Worm (Caenorhabditis elegans) whole organism, L4 larva: ENCODE results near the gene asp-4.
A peak's percentile ranks its signal among the peaks of the same experiment; 100 is the strongest.

Experiments
- F49E8.2 ChIP-seq: sonication (generic microtip); optimal IDR thresholded peaks from 2 replicates; lab custom pipeline; 2016; ENCODE audit warnings: missing compliant biosample characterization, mild to moderate bottlenecking, missing genetic modification characterization, borderline replicate concordance
- T20F7.1 ChIP-seq: fragments of 200-800 bp; sonication (Bioruptor generic); optimal IDR thresholded peaks from 2 replicates; lab custom pipeline; 2018; ENCODE audit warnings: mild to moderate bottlenecking, missing genetic modification characterization, missing compliant biosample characterization
- Y75B8A.6 ChIP-seq: fragments of 200-800 bp; sonication (Bioruptor generic); IDR thresholded peaks from 2 replicates; pipeline ENCODE4 v1.3.6; 2022; ENCODE audit warnings: missing genetic modification reagents, missing genetic modification characterization, missing compliant biosample characterization
- ZK546.5 ChIP-seq, 2 experiments: sonication (generic microtip); optimal IDR thresholded peaks; 2 replicates each; lab custom pipeline; 2017; ENCODE audit warnings: missing biosample characterization in 2 of 2, missing genetic modification characterization in 2 of 2
- aha-1 ChIP-seq: fragments of 150-350 bp; peaks from one replicate; lab custom pipeline; 2014; ENCODE audit warnings: missing biosample characterization, missing genetic modification characterization
- attf-4 ChIP-seq: sonication (generic microtip); optimal IDR thresholded peaks from 3 replicates; lab custom pipeline; 2017; ENCODE audit warnings: missing biosample characterization, missing genetic modification characterization
- ceh-20 ChIP-seq: fragments of 200-800 bp; sonication (Bioruptor generic); IDR thresholded peaks from 2 replicates; pipeline ENCODE4 v1.3.6; 2022; ENCODE audit warnings: missing genetic modification reagents, missing genetic modification characterization, missing compliant biosample characterization
- ceh-82 ChIP-seq: sonication (generic microtip); optimal IDR thresholded peaks from 2 replicates; lab custom pipeline; 2017; ENCODE audit warnings: missing biosample characterization, missing genetic modification characterization
- ctbp-1 ChIP-seq: fragments of 200-800 bp; sonication (Bioruptor generic); IDR thresholded peaks from 2 replicates; pipeline ENCODE4 v1.3.6; 2022; ENCODE audit warnings: missing genetic modification reagents, missing genetic modification characterization, missing compliant biosample characterization
- daf-16 ChIP-seq, 3 experiments: sonication (generic microtip); optimal IDR thresholded peaks; 2 replicates each; lab custom pipeline; 2016 to 2017; ENCODE audit warnings: missing genetic modification characterization in 3 of 3, missing genetic modification reagents in 3 of 3, mild to moderate bottlenecking in 2 of 3, missing compliant biosample characterization in 2 of 3, missing biosample characterization in 1 of 3, moderate library complexity in 1 of 3
- daf-19 ChIP-seq: fragments of 200-800 bp; sonication (Bioruptor generic); conservative IDR thresholded peaks from 2 replicates; pipeline ENCODE4 v1.3.6; 2022; ENCODE audit warnings: missing genetic modification characterization, missing compliant biosample characterization
- dpl-1 ChIP-seq: fragments of 150-350 bp; optimal IDR thresholded peaks from 2 replicates; lab custom pipeline; 2014; ENCODE audit warnings: missing biosample characterization, missing genetic modification reagents, missing genetic modification characterization
- fkh-10 ChIP-seq: fragments of 150-350 bp; optimal IDR thresholded peaks from 2 replicates; lab custom pipeline; 2014; ENCODE audit warnings: missing biosample characterization, missing genetic modification reagents, missing genetic modification characterization
- gei-8 ChIP-seq: fragments of 200-800 bp; sonication (Bioruptor generic); optimal IDR thresholded peaks from 2 replicates; lab custom pipeline; 2018; ENCODE audit warnings: mild to moderate bottlenecking, missing genetic modification characterization, missing compliant biosample characterization
- hlh-11 ChIP-seq: fragments of 200-800 bp; sonication (Bioruptor generic); optimal IDR thresholded peaks from 2 replicates; lab custom pipeline; 2018; ENCODE audit warnings: mild to moderate bottlenecking, missing genetic modification characterization, missing compliant biosample characterization
- hmg-1.1 ChIP-seq: fragments of 200-800 bp; sonication (Bioruptor generic); IDR thresholded peaks from 2 replicates; pipeline ENCODE4 v1.3.6; 2022; ENCODE audit warnings: missing genetic modification reagents, missing genetic modification characterization, missing compliant biosample characterization
- lin-39 ChIP-seq: fragments of 150-350 bp; optimal IDR thresholded peaks from 2 replicates; lab custom pipeline; 2014; ENCODE audit warnings: missing biosample characterization, missing genetic modification reagents, missing genetic modification characterization
- lir-3 ChIP-seq: sonication (generic microtip); optimal IDR thresholded peaks from 2 replicates; lab custom pipeline; 2016; ENCODE audit warnings: mild to moderate bottlenecking, missing genetic modification characterization, missing compliant biosample characterization
- lsy-2 ChIP-seq, 2 experiments: fragments of 150-350 bp in 1 of 2; sonication (generic microtip) in 1 of 2; optimal IDR thresholded peaks; 2 replicates each; lab custom pipeline; 2014 to 2017; ENCODE audit warnings: missing biosample characterization in 2 of 2, missing genetic modification characterization in 2 of 2
- mep-1 ChIP-seq: fragments of 150-350 bp; sonication (generic microtip); optimal IDR thresholded peaks from 3 replicates; lab custom pipeline; 2014; ENCODE audit warnings: missing biosample characterization, missing genetic modification characterization
- nhr-237 ChIP-seq: sonication (generic microtip); optimal IDR thresholded peaks from 2 replicates; lab custom pipeline; 2017; ENCODE audit warnings: missing biosample characterization, missing genetic modification characterization
- nhr-28 ChIP-seq: fragments of 150-350 bp; optimal IDR thresholded peaks from 2 replicates; lab custom pipeline; 2014; ENCODE audit warnings: missing biosample characterization, missing genetic modification characterization
- nhr-41 ChIP-seq: fragments of 200-800 bp; sonication (Bioruptor generic); IDR thresholded peaks from 2 replicates; pipeline ENCODE4 v1.3.6; 2022; ENCODE audit warnings: missing genetic modification reagents, missing genetic modification characterization, missing compliant biosample characterization
- rbr-2 ChIP-seq: sonication (generic microtip); optimal IDR thresholded peaks from 2 replicates; lab custom pipeline; 2016; ENCODE audit warnings: missing genotype, missing genetic modification characterization, missing compliant biosample characterization
- saeg-2 ChIP-seq: fragments of 200-800 bp; sonication (Bioruptor generic); IDR thresholded peaks from 2 replicates; pipeline ENCODE4 v1.3.6; 2022; ENCODE audit warnings: missing genetic modification reagents, missing genetic modification characterization, missing compliant biosample characterization
- set-16 ChIP-seq: fragments of 200-800 bp; sonication (Bioruptor generic); IDR thresholded peaks from 2 replicates; pipeline ENCODE4 v1.3.6; 2022; ENCODE audit warnings: missing genetic modification reagents, missing genetic modification characterization, missing compliant biosample characterization
- unc-39 ChIP-seq: sonication (generic microtip); optimal IDR thresholded peaks from 2 replicates; lab custom pipeline; 2017; ENCODE audit warnings: missing biosample characterization, missing genetic modification characterization
- unc-62 ChIP-seq, 3 experiments: fragments of 150-350 bp in 1 of 3; sonication (generic microtip); optimal IDR thresholded peaks in 2 of 3; peaks in 1 of 3; 1 replicate in 1 of 3; 2 replicates in 2 of 3; lab custom pipeline; 2014 to 2017; ENCODE audit warnings: missing biosample characterization in 3 of 3, missing genetic modification characterization in 3 of 3, missing genetic modification reagents in 3 of 3, missing genotype in 1 of 3
- vab-7 ChIP-seq: fragments of 200-800 bp; sonication (Bioruptor generic); IDR thresholded peaks from 2 replicates; pipeline ENCODE4 v1.3.6; 2022; ENCODE audit warnings: missing genetic modification reagents, missing genetic modification characterization, missing compliant biosample characterization
- zfp-3 ChIP-seq: fragments of 200-800 bp; sonication (Bioruptor generic); conservative IDR thresholded peaks from 2 replicates; pipeline ENCODE4 v1.3.6; 2022; ENCODE audit warnings: missing genetic modification reagents, missing genetic modification characterization, missing compliant biosample characterization

asp-4 gene

ce11 chrX:13210478-13210877 is 10.8 kb downstream of the asp-4 start (continued):
- no peak for TF ChIP-seq attf-4 (tag; lab: Kevin White, UChicago)
- TF ChIP-seq daf-19 = no peak
- no peak for TF ChIP-seq saeg-2 (GFP tag; lab: Robert Waterston, UW)
- TF ChIP-seq hlh-11 = peak; percentile 10
- no peak for TF ChIP-seq nhr-41 (GFP tag; lab: Robert Waterston, UW)
- TF ChIP-seq F49E8.2 (tag; lab: Kevin White, UChicago) = no peak
- no peak for TF ChIP-seq ZK546.5 (tag; optimal IDR thresholded peaks at IDR 0.05; lab: Kevin White, UChicago)
- TF ChIP-seq rbr-2 (tag; lab: Kevin White, UChicago) = peak; percentile 24
- TF ChIP-seq nhr-28 (tag; lab: Kevin White, UChicago) = no peak
- TF ChIP-seq lsy-2 (tag; optimal IDR thresholded peaks at IDR 0.05; lab: Kevin White, UChicago) = peak in 1 of 2 experiments; percentile 61
- TF ChIP-seq, all 104 proteins: peak for 11

ce11 chrX:13209026-13209425 is 12.2 kb downstream of the asp-4 start:
- TF ChIP-seq lir-3 (no peak), unc-62 (GFP tag; optimal IDR thresholded peaks at IDR 0.05 in 1 of 2; lab: Kevin White, UChicago) (peak in 1 of 2 experiments; percentile 53), unc-62 (tag; optimal IDR thresholded peaks at IDR 0.05; lab: Kevin White, UChicago) (no peak), Y75B8A.6 (GFP tag; lab: Robert Waterston, UW) (no peak), hmg-1.1 (0 out of 2 replicates have a peak, but pooled peaks have one; percentile 14), aha-1 (tag; lab: Kevin White, UChicago) (peak; percentile 85), T20F7.1 (GFP tag; lab: Kevin White, UChicago) (no peak), set-16 (GFP tag; lab: Robert Waterston, UW) (peak; percentile 27; the same call in 1 of the 2 replicates)

- TF ChIP-seq aha-1 (tag; lab: Kevin White, UChicago) (peak; percentile 16), nhr-28 (tag; lab: Kevin White, UChicago) (no peak), unc-39 (tag; lab: Kevin White, UChicago) (no peak), ceh-20 (no peak)
Measured at ce11 chrX:13206911-13207310, 14.4 kb downstream of the asp-4 start.

- TF ChIP-seq lin-39 (tag; lab: Kevin White, UChicago) (no peak), mep-1 (tag; lab: Kevin White, UChicago) (peak; percentile 23), gei-8 (GFP tag; lab: Kevin White, UChicago) (no peak), ceh-82 (no peak), dpl-1 (GFP tag; lab: Kevin White, UChicago) (no peak), vab-7 (GFP tag; lab: Robert Waterston, UW) (no peak)
- TF ChIP-seq, all 104 proteins: peak for 1
Measured at ce11 chrX:13206011-13206410, 15.3 kb downstream of the asp-4 start.

- TF ChIP-seq nhr-237 (tag; lab: Kevin White, UChicago) (no peak), set-16 (GFP tag; lab: Robert Waterston, UW) (peak; percentile 89)
Measured at ce11 chrX:13202312-13202711, 18.9 kb downstream of the asp-4 start.

- TF ChIP-seq fkh-10 (GFP tag; lab: Kevin White, UChicago) (peak; percentile 65), zfp-3 (GFP tag; lab: Robert Waterston, UW) (no peak)
Measured at ce11 chrX:13201401-13201800, 19.9 kb downstream of the asp-4 start, which contains the start of gene unc-9. TSS of gene unc-9 (plus strand) at chrX:13201770.

- TF ChIP-seq unc-62 (GFP tag; optimal IDR thresholded peaks at IDR 0.05 in 1 of 2; lab: Kevin White, UChicago) = peak in 1 of 2 experiments; percentile 50
- no peak for TF ChIP-seq unc-62 (tag; optimal IDR thresholded peaks at IDR 0.05; lab: Kevin White, UChicago)
- TF ChIP-seq aha-1 (tag; lab: Kevin White, UChicago) = peak; percentile 57
- TF ChIP-seq daf-16 (GFP tag; optimal IDR thresholded peaks at IDR 0.05; lab: Kevin White, UChicago) = peak in 1 of 2 experiments; percentile 24
- no peak for TF ChIP-seq daf-16 (tag; optimal IDR thresholded peaks at IDR 0.05; lab: Kevin White, UChicago)
- TF ChIP-seq ctbp-1 (GFP tag; lab: Robert Waterston, UW) = no peak
- TF ChIP-seq, all 104 proteins: peak for 3
Measured at ce11 chrX:13200312-13200711, 20.9 kb downstream of the asp-4 start.
